Worm (Caenorhabditis elegans) whole organism, L4 larva: ENCODE measurements around the gene F47E1.1.

Experiments
- aly-2 ChIP-seq: sonication (generic microtip); optimal IDR thresholded peaks from 2 replicates; lab custom pipeline; 2018; ENCODE audit warnings: missing biosample characterization, missing genetic modification characterization
- ceh-44 ChIP-seq: fragments of 200-800 bp; sonication (Bioruptor generic); IDR thresholded peaks from 2 replicates; pipeline ENCODE4 v1.3.6; 2022; ENCODE audit warnings: missing genetic modification reagents, missing genetic modification characterization, missing compliant biosample characterization
- lin-15B ChIP-seq: fragments of 150-350 bp; sonication (generic microtip); optimal IDR thresholded peaks from 3 replicates; lab custom pipeline; 2014; ENCODE audit warnings: missing biosample characterization, missing genetic modification characterization
- nhr-11 ChIP-seq: fragments of 150-350 bp; optimal IDR thresholded peaks from 2 replicates; lab custom pipeline; 2014; ENCODE audit warnings: missing biosample characterization, missing genetic modification characterization
- snpc-4 ChIP-seq: fragments of 150-350 bp; optimal IDR thresholded peaks from 2 replicates; lab custom pipeline; 2014; ENCODE audit warnings: missing biosample characterization, missing genetic modification characterization
- unc-130 ChIP-seq: sonication (generic microtip); optimal IDR thresholded peaks from 2 replicates; lab custom pipeline; 2016; ENCODE audit warnings: missing genetic modification reagents, missing genetic modification characterization, missing compliant biosample characterization
- unc-62 ChIP-seq, 3 experiments: fragments of 150-350 bp in 1 of 3; sonication (generic microtip); optimal IDR thresholded peaks in 2 of 3; peaks in 1 of 3; 1 replicate in 1 of 3; 2 replicates in 2 of 3; lab custom pipeline; 2014 to 2017; ENCODE audit warnings: missing biosample characterization in 3 of 3, missing genetic modification characterization in 3 of 3, missing genetic modification reagents in 3 of 3, missing genotype in 1 of 3
- zag-1 ChIP-seq: fragments of 150-350 bp; optimal IDR thresholded peaks from 2 replicates; lab custom pipeline; 2014; ENCODE audit warnings: missing biosample characterization, missing genetic modification characterization
- ztf-11 ChIP-seq: fragments of 150-350 bp; optimal IDR thresholded peaks from 2 replicates; lab custom pipeline; 2014; ENCODE audit warnings: missing biosample characterization, missing genetic modification characterization

DNA sequence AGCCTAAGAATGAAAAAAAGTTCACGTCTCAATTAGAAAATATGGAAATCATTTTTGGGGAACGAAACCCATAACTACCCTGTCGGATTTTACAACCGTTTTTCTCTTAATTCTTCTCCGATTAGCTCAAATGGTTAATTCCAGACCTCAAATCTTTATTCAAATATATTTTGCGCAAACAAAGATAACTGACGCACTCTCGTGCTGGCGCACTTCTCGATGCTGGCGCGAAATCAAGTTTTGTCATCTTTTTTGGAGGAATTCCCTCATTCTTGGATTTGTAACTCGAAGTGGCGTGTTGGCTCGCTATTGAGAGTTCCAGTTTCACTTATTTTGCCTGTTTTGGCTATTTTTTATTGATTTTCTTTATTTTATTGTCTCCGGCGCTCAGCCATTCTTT lies 40.6 kb downstream of the F47E1.1 start:
- TF ChIP-seq ztf-11 (tag; lab: Kevin White, UChicago) (no peak), unc-62 (GFP tag; optimal IDR thresholded peaks at IDR 0.05 in 1 of 2; lab: Kevin White, UChicago) (no peak), unc-62 (tag; optimal IDR thresholded peaks at IDR 0.05; lab: Kevin White, UChicago) (no peak), nhr-11 (no peak), aly-2 (no peak), lin-15B (tag; lab: Kevin White, UChicago) (no peak), zag-1 (tag; lab: Kevin White, UChicago) (no peak), ceh-44 (GFP tag; lab: Robert Waterston, UW) (no peak), snpc-4 (tag; lab: Kevin White, UChicago) (no peak), unc-130 (GFP tag; lab: Kevin White, UChicago) (no peak)
